Fruit fly (Drosophila melanogaster) whole organism, pupa: ENCODE data around the gene ida.
A peak's percentile ranks its signal among the peaks of the same experiment; 100 is the strongest.

Source experiments
- CG10348 ChIP-seq: fragments of 200-800 bp; sonication (Bioruptor generic); IDR thresholded peaks from 2 replicates; pipeline ENCODE4 v1.3.6; 2022; ENCODE audit warnings: missing biosample characterization, missing genetic modification characterization
- CG12605 ChIP-seq: fragments of 200-800 bp; sonication (Bioruptor generic); IDR thresholded peaks from 2 replicates; pipeline ENCODE4 v1.3.6; 2022; ENCODE audit warnings: missing biosample characterization, missing genetic modification characterization
- CG13204 ChIP-seq: fragments of 200-800 bp; sonication (Bioruptor generic); optimal IDR thresholded peaks from 2 replicates; lab custom pipeline; 2018; ENCODE audit warnings: missing biosample characterization, mild to moderate bottlenecking, missing genetic modification characterization, moderate library complexity
- CG14655 ChIP-seq: fragments of 200-800 bp; sonication (Bioruptor generic); optimal IDR thresholded peaks from 3 replicates; lab custom pipeline; 2017; ENCODE audit warnings: mild to moderate bottlenecking, missing biosample characterization, missing genetic modification reagents, missing genetic modification characterization
- CG15710 ChIP-seq: fragments of 200-800 bp; sonication (Bioruptor generic); optimal IDR thresholded peaks from 2 replicates; lab custom pipeline; 2018; ENCODE audit warnings: missing biosample characterization, mild to moderate bottlenecking, missing genetic modification characterization, moderate library complexity
- CG17806 ChIP-seq: fragments of 200-800 bp; sonication (Bioruptor generic); optimal IDR thresholded peaks from 2 replicates; lab custom pipeline; 2018; ENCODE audit warnings: missing biosample characterization, mild to moderate bottlenecking, missing genetic modification characterization, moderate library complexity
- CG32121 ChIP-seq: fragments of 200-800 bp; sonication (Bioruptor generic); IDR thresholded peaks from 2 replicates; pipeline ENCODE4 v1.3.6; 2022; ENCODE audit warnings: missing biosample characterization, missing genetic modification characterization
- CG34367 ChIP-seq: fragments of 200-800 bp; sonication (Bioruptor generic); optimal IDR thresholded peaks from 2 replicates; lab custom pipeline; 2018; ENCODE audit warnings: missing biosample characterization, mild to moderate bottlenecking, missing genetic modification characterization
- CG4496 ChIP-seq: fragments of 200-800 bp; sonication (Bioruptor generic); IDR thresholded peaks from 3 replicates; pipeline ENCODE4 v1.3.6; 2022; ENCODE audit warnings: missing biosample characterization, missing genetic modification characterization
- CG8159 ChIP-seq: fragments of 200-800 bp; sonication (Bioruptor generic); optimal IDR thresholded peaks from 3 replicates; lab custom pipeline; 2018; ENCODE audit warnings: missing biosample characterization, mild to moderate bottlenecking, missing genetic modification characterization, moderate library complexity
- CG8301 ChIP-seq: fragments of 200-800 bp; sonication (Bioruptor generic); optimal IDR thresholded peaks from 2 replicates; lab custom pipeline; 2018; ENCODE audit warnings: missing biosample characterization, mild to moderate bottlenecking, missing genetic modification characterization
- CG9948 ChIP-seq: fragments of 200-800 bp; sonication (Bioruptor generic); optimal IDR thresholded peaks from 2 replicates; lab custom pipeline; 2018; ENCODE audit warnings: missing biosample characterization, mild to moderate bottlenecking, missing genetic modification characterization, moderate library complexity
- D1 ChIP-seq: fragments of 200-800 bp; sonication (Bioruptor generic); optimal IDR thresholded peaks from 2 replicates; lab custom pipeline; 2018; ENCODE audit warnings: missing biosample characterization, mild to moderate bottlenecking, missing genetic modification characterization, moderate library complexity
- EcR ChIP-seq: fragments of 200-800 bp; sonication (Bioruptor generic); optimal IDR thresholded peaks from 3 replicates; lab custom pipeline; 2019; ENCODE audit warnings: missing biosample characterization, missing genetic modification characterization, mild to moderate bottlenecking, moderate library complexity, missing genetic modification reagents
- Ets98B ChIP-seq: fragments of 200-800 bp; sonication (Bioruptor generic); IDR thresholded peaks from 2 replicates; pipeline ENCODE4 v1.3.6; 2022; ENCODE audit warnings: missing biosample characterization, missing genetic modification characterization
- Pif1A ChIP-seq: fragments of 200-800 bp; sonication (Bioruptor generic); optimal IDR thresholded peaks from 3 replicates; lab custom pipeline; 2016; ENCODE audit warnings: missing biosample characterization, missing genetic modification characterization
- Pif1B ChIP-seq: fragments of 200-800 bp; sonication (Bioruptor generic); optimal IDR thresholded peaks from 3 replicates; lab custom pipeline; 2016; ENCODE audit warnings: missing biosample characterization, missing genetic modification characterization
- Snoo ChIP-seq: fragments of 200-800 bp; sonication (Bioruptor generic); optimal IDR thresholded peaks from 3 replicates; lab custom pipeline; 2017; ENCODE audit warnings: missing biosample characterization, mild to moderate bottlenecking, missing genetic modification characterization, inconsistent platforms
- fd96Ca ChIP-seq: fragments of 200-800 bp; sonication (Bioruptor generic); IDR thresholded peaks from 3 replicates; pipeline ENCODE4 v1.3.6; 2022; ENCODE audit warnings: missing biosample characterization, missing genetic modification characterization
- gl ChIP-seq: fragments of 200-800 bp; sonication (Bioruptor generic); optimal IDR thresholded peaks from 2 replicates; lab custom pipeline; 2018; ENCODE audit warnings: missing biosample characterization, mild to moderate bottlenecking, missing genetic modification characterization
- rn ChIP-seq: fragments of 200-800 bp; sonication (Bioruptor generic); IDR thresholded peaks from 2 replicates; pipeline ENCODE4 v1.3.6; 2022; ENCODE audit warnings: missing biosample characterization, missing genetic modification characterization

The ida gene

DNA sequence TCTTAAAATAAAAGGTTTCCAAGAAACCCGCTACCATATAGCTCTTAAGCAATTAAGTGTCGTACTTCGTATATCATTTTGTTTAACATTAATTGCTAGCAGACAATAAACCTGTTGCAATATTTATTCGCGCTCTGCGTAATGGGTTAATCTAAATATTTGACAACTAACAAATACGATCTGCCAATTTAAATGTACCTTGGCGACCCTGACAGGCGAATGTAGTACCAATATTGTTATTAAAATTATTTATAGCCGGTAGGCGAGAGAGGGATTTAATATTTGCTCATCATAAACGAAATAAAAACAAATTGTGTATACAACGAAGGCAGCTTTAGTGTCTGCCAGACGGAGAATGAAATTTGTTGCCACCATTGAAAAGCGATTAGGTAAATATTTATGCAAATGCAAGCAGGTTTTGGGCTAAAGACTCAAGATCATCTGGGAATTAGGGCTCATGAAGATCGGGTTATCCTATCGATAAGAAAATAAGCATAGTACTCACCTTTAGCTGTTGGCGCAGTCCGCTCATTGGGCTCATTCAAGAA is 27.7 kb downstream of the ida start:
- TF ChIP-seq CG10348 (no peak), CG9948 (no peak), Snoo (tag; lab: Kevin White, UChicago) (no peak), CG8159 (no peak), fd96Ca (GFP tag; lab: Robert Waterston, UW) (no peak), rn (GFP tag; lab: Robert Waterston, UW) (no peak), CG17806 (tag; lab: Kevin White, UChicago) (no peak)

DNA sequence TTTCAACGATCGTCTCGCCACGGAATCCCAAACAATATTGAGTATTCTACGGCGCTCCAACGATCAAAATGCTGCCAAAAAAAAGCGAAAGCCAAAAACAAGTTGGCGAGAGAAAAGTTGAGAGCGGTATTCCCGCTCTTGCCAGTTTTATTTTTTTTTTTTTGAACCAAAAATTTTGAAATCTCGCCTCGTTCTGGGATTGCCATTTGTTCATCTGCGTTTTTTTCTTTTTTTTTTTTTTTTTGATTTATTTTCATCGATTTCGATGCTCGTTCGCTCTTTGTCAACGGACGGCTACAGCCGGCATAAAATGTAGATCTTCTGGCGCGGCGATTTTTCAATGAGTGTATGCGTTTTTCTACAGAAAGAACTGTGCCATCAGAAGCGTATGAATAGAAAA is 28.5 kb downstream of the ida start:
- TF ChIP-seq CG34367 (tag; lab: Kevin White, UChicago) (no peak), Snoo (tag; lab: Kevin White, UChicago) (no peak), CG9948 (no peak), CG4496 (GFP tag; lab: Robert Waterston, UW) (peak; percentile 66; the same call in 2 of the 3 replicates), EcR (GFP tag; lab: Kevin White, UChicago) (no peak), CG15710 (tag; lab: Kevin White, UChicago) (no peak), Pif1A (peak; percentile 52), CG10348 (no peak), gl (tag; lab: Kevin White, UChicago) (no peak), CG32121 (GFP tag; lab: Robert Waterston, UW) (peak; percentile 53), CG8159 (no peak), CG17806 (tag; lab: Kevin White, UChicago) (no peak), rn (GFP tag; lab: Robert Waterston, UW) (no peak), CG14655 (GFP tag; lab: Kevin White, UChicago) (peak; percentile 9), fd96Ca (GFP tag; lab: Robert Waterston, UW) (peak; percentile 58; the same call in 2 of the 3 replicates), CG13204 (no peak), Ets98B (GFP tag; lab: Robert Waterston, UW) (peak; percentile 76), D1 (tag; lab: Kevin White, UChicago) (no peak), CG12605 (peak; percentile 88), CG8301 (no peak), Pif1B (GFP tag; lab: Kevin White, UChicago) (no peak)
- TF ChIP-seq, all 21 proteins: peak for 7

DNA sequence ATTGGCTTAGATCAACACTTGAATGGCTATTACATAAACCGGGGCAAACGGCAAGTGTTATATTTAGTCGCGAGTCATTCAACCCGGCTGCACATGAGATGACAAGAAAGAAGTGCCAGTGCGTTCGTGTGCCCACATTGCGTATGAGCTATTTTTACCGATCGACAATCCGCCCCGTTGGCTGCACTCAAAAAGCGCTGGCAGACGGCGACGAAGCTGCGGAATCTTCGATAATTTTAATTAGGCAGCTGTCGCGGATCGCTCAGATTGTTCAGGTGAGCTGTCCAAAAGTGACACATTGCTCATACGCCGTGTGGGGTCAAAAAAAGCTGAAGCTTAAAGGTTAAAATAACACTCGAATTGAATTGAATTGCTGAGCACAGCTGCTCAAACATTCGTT is 29.0 kb downstream of the ida start:
- TF ChIP-seq EcR (GFP tag; lab: Kevin White, UChicago) = no peak
- TF ChIP-seq D1 (tag; lab: Kevin White, UChicago) = no peak
- no peak for TF ChIP-seq CG9948
- no peak for TF ChIP-seq CG32121 (GFP tag; lab: Robert Waterston, UW)
- TF ChIP-seq CG14655 (GFP tag; lab: Kevin White, UChicago) = peak; percentile 31
- no peak for TF ChIP-seq CG17806 (tag; lab: Kevin White, UChicago)
- peak; percentile 3 for TF ChIP-seq Snoo (tag; lab: Kevin White, UChicago)
- TF ChIP-seq CG10348 = no peak
- TF ChIP-seq fd96Ca (GFP tag; lab: Robert Waterston, UW) = no peak
- TF ChIP-seq CG34367 (tag; lab: Kevin White, UChicago) = no peak
- no peak for TF ChIP-seq CG13204
- no peak for TF ChIP-seq CG8159
- no peak for TF ChIP-seq CG4496 (GFP tag; lab: Robert Waterston, UW)
- no peak for TF ChIP-seq CG15710 (tag; lab: Kevin White, UChicago)

DNA sequence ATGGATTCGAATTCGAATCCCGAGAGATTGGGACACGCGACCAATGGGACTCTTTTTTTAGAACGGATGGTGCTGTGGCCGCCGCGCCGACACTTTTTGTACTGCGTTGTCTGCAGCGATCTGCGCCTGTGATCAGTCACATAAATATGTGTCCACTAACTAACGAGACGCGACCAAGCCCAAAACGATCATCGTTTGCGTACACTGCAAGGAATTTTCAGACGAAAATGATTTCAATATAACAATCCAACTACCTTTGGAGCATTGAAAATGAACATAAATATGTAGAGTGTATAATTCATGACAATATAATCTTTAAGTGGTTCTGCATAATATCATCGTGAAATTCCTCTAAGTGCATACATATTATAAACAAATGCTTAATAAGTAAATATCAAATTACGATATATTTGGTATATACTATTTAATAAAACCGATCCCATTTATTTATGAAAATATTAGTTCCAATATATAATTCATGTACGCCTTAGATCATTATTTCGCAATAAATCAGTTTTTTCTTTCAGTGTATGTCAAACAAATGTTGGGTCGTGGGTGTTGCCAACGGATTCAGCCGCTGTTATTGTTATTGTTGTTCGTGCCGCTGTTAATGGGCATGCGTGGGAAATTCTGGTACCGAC is 30.5 kb downstream of the ida start, which contains the start of gene Eip63F-1:
TSS of gene Eip63F-1 (minus strand) at position 51 of the 641 bp plus-strand sequence.
- TF ChIP-seq CG15710 (tag; lab: Kevin White, UChicago) = no peak
- TF ChIP-seq CG8301 = peak; percentile 57
- peak; percentile 45; the same call in 1 of the 2 replicates for TF ChIP-seq Ets98B (GFP tag; lab: Robert Waterston, UW)
- TF ChIP-seq CG14655 (GFP tag; lab: Kevin White, UChicago) = no peak
- peak; percentile 55 for TF ChIP-seq CG32121 (GFP tag; lab: Robert Waterston, UW)
- TF ChIP-seq, all 21 proteins: peak for 3

DNA sequence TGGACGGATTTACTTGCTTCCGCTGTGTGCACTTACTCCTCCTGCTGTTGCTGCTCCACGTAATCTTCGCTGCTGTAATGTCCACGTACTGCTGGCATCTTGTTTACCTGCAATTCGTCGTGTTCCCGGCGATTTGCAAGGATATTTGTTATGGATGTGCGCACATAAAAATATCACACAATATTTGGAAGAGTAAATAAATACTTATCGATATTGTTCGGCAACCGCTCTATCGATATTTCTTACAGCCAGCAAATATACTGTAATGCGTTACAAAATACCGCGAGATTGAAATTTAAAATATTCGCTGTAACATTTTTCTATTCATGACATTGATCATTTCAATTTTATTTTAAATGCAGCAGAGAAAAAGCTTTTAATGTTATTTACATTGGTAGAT is 32.7 kb downstream of the ida start, which contains the start of gene CG10866:
TSS of gene CG10866 (minus strand) at position 187 of the 400 bp plus-strand sequence.
- TF ChIP-seq CG34367 (tag; lab: Kevin White, UChicago) = no peak
- TF ChIP-seq D1 (tag; lab: Kevin White, UChicago) = no peak
- no peak for TF ChIP-seq Ets98B (GFP tag; lab: Robert Waterston, UW)
- TF ChIP-seq CG8159 = no peak
- no peak for TF ChIP-seq gl (tag; lab: Kevin White, UChicago)
- no peak for TF ChIP-seq CG9948
- no peak for TF ChIP-seq Pif1A
- TF ChIP-seq CG13204 = no peak
- no peak for TF ChIP-seq EcR (GFP tag; lab: Kevin White, UChicago)
- no peak for TF ChIP-seq CG10348
- TF ChIP-seq CG15710 (tag; lab: Kevin White, UChicago) = no peak
- TF ChIP-seq fd96Ca (GFP tag; lab: Robert Waterston, UW) = no peak
- TF ChIP-seq CG32121 (GFP tag; lab: Robert Waterston, UW) = no peak
- TF ChIP-seq CG12605 = no peak
- no peak for TF ChIP-seq Pif1B (GFP tag; lab: Kevin White, UChicago)
- TF ChIP-seq CG17806 (tag; lab: Kevin White, UChicago) = no peak
- TF ChIP-seq Snoo (tag; lab: Kevin White, UChicago) = no peak
- TF ChIP-seq CG14655 (GFP tag; lab: Kevin White, UChicago) = no peak
